Fruit fly (Drosophila melanogaster): ENCODE results near the gene PrBP.

The PrBP gene

dm6 chr2L:8691292-8691975, 5.7 kb upstream of the PrBP start (continued):
- TF ChIP-seq zfh1 (GFP tag; IDR thresholded peaks at IDR 0.05) = peak; percentile 60
- TF ChIP-seq toy (GFP tag; IDR thresholded peaks at IDR 0.05) = no peak
- TF ChIP-seq CG7372 (GFP tag; IDR thresholded peaks at IDR 0.05) = peak; percentile 63; the same call in 1 of the 2 replicates
- TF ChIP-seq row (GFP tag; IDR thresholded peaks at IDR 0.05) = peak; percentile 87
- TF ChIP-seq CG14014 (GFP tag; IDR thresholded peaks at IDR 0.05) = peak; percentile 72
- no peak for TF ChIP-seq usp (GFP tag; optimal IDR thresholded peaks at IDR 0.05)
- TF ChIP-seq Spps (tag; optimal IDR thresholded peaks at IDR 0.05) = peak; percentile 76
- peak; percentile 71 for TF ChIP-seq lilli (GFP tag; optimal IDR thresholded peaks at IDR 0.05)
- no peak for TF ChIP-seq CG42726 (GFP tag; IDR thresholded peaks at IDR 0.05; ENCODE audit: partially characterized antibody)
- TF ChIP-seq Nf-YC (tag; optimal IDR thresholded peaks at IDR 0.05) = peak; percentile 85
- TF ChIP-seq Fer1 (GFP tag; optimal IDR thresholded peaks at IDR 0.05) = peak; percentile 84
- TF ChIP-seq CG2678 (tag; optimal IDR thresholded peaks at IDR 0.05) = peak; percentile 96
- TF ChIP-seq CG8359 (GFP tag; optimal IDR thresholded peaks at IDR 0.05; ENCODE audit: borderline replicate concordance) = peak; percentile 64
- TF ChIP-seq Oli (tag; optimal IDR thresholded peaks at IDR 0.05) = peak; percentile 94
- peak; percentile 76 for TF ChIP-seq CG6683 (GFP tag; optimal IDR thresholded peaks at IDR 0.05)
- no peak for TF ChIP-seq Sin3A (optimal IDR thresholded peaks at IDR 0.05)
- TF ChIP-seq HLH54F (GFP tag; optimal IDR thresholded peaks at IDR 0.05) = no peak
- TF ChIP-seq CG14710 (tag; optimal IDR thresholded peaks at IDR 0.05) = peak; percentile 92
- peak; percentile 89 for TF ChIP-seq CG13775 (GFP tag; optimal IDR thresholded peaks at IDR 0.05)
- TF ChIP-seq kah (GFP tag; optimal IDR thresholded peaks at IDR 0.05) = peak; percentile 82
- peak; percentile 70 for TF ChIP-seq CrebB (tag; optimal IDR thresholded peaks at IDR 0.05)
- peak; percentile 2 for TF ChIP-seq gcm2 (GFP tag; optimal IDR thresholded peaks at IDR 0.05)
- peak; percentile 82 for TF ChIP-seq CG6813 (GFP tag; optimal IDR thresholded peaks at IDR 0.05)
- TF ChIP-seq Xbp1 (GFP tag; optimal IDR thresholded peaks at IDR 0.05) = peak; percentile 89
- TF ChIP-seq YL-1 (GFP tag; optimal IDR thresholded peaks at IDR 0.05) = peak; percentile 57
- no peak for TF ChIP-seq pan (optimal IDR thresholded peaks at IDR 0.05)
- peak in 1 of 2 experiments; percentile 77 for TF ChIP-seq pan (GFP tag; optimal IDR thresholded peaks at IDR 0.05 in 1 of 2, IDR thresholded peaks at IDR 0.05 in 1 of 2)
- peak; percentile 91 for TF ChIP-seq Meics (GFP tag; optimal IDR thresholded peaks at IDR 0.05)
- TF ChIP-seq Pdp1 (GFP tag; optimal IDR thresholded peaks at IDR 0.05) = peak; percentile 58 to 64
- TF ChIP-seq ATbp (GFP tag; optimal IDR thresholded peaks at IDR 0.05) = peak; percentile 78
- TF ChIP-seq CG12071 (GFP tag; optimal IDR thresholded peaks at IDR 0.05) = peak; percentile 18
- TF ChIP-seq CG4404 (GFP tag; IDR thresholded peaks at IDR 0.05) = peak; percentile 36
- TF ChIP-seq CG12299 (tag; optimal IDR thresholded peaks at IDR 0.05) = peak; percentile 81
- TF ChIP-seq Hr51 (GFP tag; optimal IDR thresholded peaks at IDR 0.05) = peak; percentile 41 to 94
- peak; percentile 67 for TF ChIP-seq sd (tag; optimal IDR thresholded peaks at IDR 0.05)
- peak; percentile 59 for TF ChIP-seq CG10462 (GFP tag; optimal IDR thresholded peaks at IDR 0.05)
- peak; percentile 72; the same call in 2 of the 3 replicates for TF ChIP-seq CG7357 (GFP tag; IDR thresholded peaks at IDR 0.05)
- peak; percentile 70; the same call in 2 of the 3 replicates for TF ChIP-seq ci (GFP tag; IDR thresholded peaks at IDR 0.05)
- TF ChIP-seq ap (GFP tag; IDR thresholded peaks at IDR 0.05) = peak; percentile 61; the same call in 1 of the 2 replicates
- peak; percentile 68 for TF ChIP-seq onecut (GFP tag; IDR thresholded peaks at IDR 0.05)
- peak; percentile 61 for TF ChIP-seq gro (GFP tag; optimal IDR thresholded peaks at IDR 0.05)
- TF ChIP-seq chn (GFP tag; optimal IDR thresholded peaks at IDR 0.05) = peak; percentile 18
- peak; percentile 43 for TF ChIP-seq her (GFP tag; optimal IDR thresholded peaks at IDR 0.05)
- peak; percentile 87 for TF ChIP-seq BtbVII (GFP tag; optimal IDR thresholded peaks at IDR 0.05)
- TF ChIP-seq CG10321 (GFP tag; IDR thresholded peaks at IDR 0.05) = peak; percentile 30; the same call in 1 of the 2 replicates
- no peak for TF ChIP-seq sens-2 (GFP tag; IDR thresholded peaks at IDR 0.05)
- TF ChIP-seq CG9437 (GFP tag; optimal IDR thresholded peaks at IDR 0.05) = peak; percentile 92
- TF ChIP-seq Doc2 (GFP tag; IDR thresholded peaks at IDR 0.05) = 0 out of 2 replicates have a peak, but pooled peaks have one; percentile 20
- peak; percentile 34 for TF ChIP-seq Mad (GFP tag; optimal IDR thresholded peaks at IDR 0.05)

Data from whole organism, embryonic.